Fruit fly (Drosophila melanogaster) whole organism, embryonic: ENCODE results near the gene Hem.

Source experiments
- Atf-2 ChIP-seq: fragments of 200-800 bp; sonication (Bioruptor generic); optimal IDR thresholded peaks from 2 replicates; lab custom pipeline; 2016; ENCODE audit warnings: missing biosample characterization, missing genetic modification characterization
- Bteb2 ChIP-seq: fragments of 200-800 bp; sonication (Bioruptor generic); optimal IDR thresholded peaks from 2 replicates; lab custom pipeline; 2016; ENCODE audit warnings: missing biosample characterization, missing genetic modification characterization
- C15 ChIP-seq: fragments of 200-800 bp; sonication (Bioruptor generic); IDR thresholded peaks from 3 replicates; pipeline ENCODE4 v1.3.6; 2022; ENCODE audit warnings: missing biosample characterization, missing genetic modification characterization
- CG10654 ChIP-seq: fragments of 200-800 bp; sonication (Bioruptor generic); optimal IDR thresholded peaks from 2 replicates; lab custom pipeline; 2016; ENCODE audit warnings: missing biosample characterization, missing genetic modification characterization
- CG11560 ChIP-seq: fragments of 200-800 bp; sonication (Bioruptor generic); IDR thresholded peaks from 3 replicates; pipeline ENCODE4 v1.3.6; 2022; ENCODE audit warnings: missing biosample characterization, missing genetic modification characterization
- CG1647 ChIP-seq: fragments of 200-800 bp; sonication (Bioruptor generic); optimal IDR thresholded peaks from 3 replicates; lab custom pipeline; 2016; ENCODE audit warnings: missing biosample characterization, missing genetic modification characterization
- CG17612 ChIP-seq: fragments of 200-800 bp; sonication (Bioruptor generic); IDR thresholded peaks from 2 replicates; pipeline ENCODE4 v1.3.6; 2022; ENCODE audit warnings: missing biosample characterization, missing genetic modification characterization
- CG1792 ChIP-seq: fragments of 200-800 bp; sonication (Bioruptor generic); optimal IDR thresholded peaks from 2 replicates; lab custom pipeline; 2016; ENCODE audit warnings: missing biosample characterization, missing genetic modification characterization
- CG2199 ChIP-seq: fragments of 200-800 bp; sonication (Bioruptor generic); IDR thresholded peaks from 3 replicates; pipeline ENCODE4 v1.3.6; 2022; ENCODE audit warnings: missing biosample characterization, missing genetic modification characterization
- CG32767 ChIP-seq: fragments of 200-800 bp; sonication (Bioruptor generic); IDR thresholded peaks from 2 replicates; pipeline ENCODE4 v1.3.6; 2022; ENCODE audit warnings: missing biosample characterization, missing genetic modification characterization
- CG4730 ChIP-seq: fragments of 200-800 bp; sonication (Bioruptor generic); IDR thresholded peaks from 2 replicates; pipeline ENCODE4 v1.3.6; 2022; ENCODE audit warnings: missing biosample characterization, missing genetic modification characterization
- CG4854 ChIP-seq: fragments of 200-800 bp; sonication (Bioruptor generic); optimal IDR thresholded peaks from 2 replicates; lab custom pipeline; 2016; ENCODE audit warnings: missing biosample characterization, missing genetic modification characterization, inconsistent platforms
- CG9437 ChIP-seq: fragments of 200-800 bp; sonication (Bioruptor generic); optimal IDR thresholded peaks from 2 replicates; lab custom pipeline; 2018; ENCODE audit warnings: missing biosample characterization, mild to moderate bottlenecking, missing genetic modification characterization
- Camta ChIP-seq: fragments of 200-800 bp; sonication (Bioruptor generic); optimal IDR thresholded peaks from 2 replicates; lab custom pipeline; 2016; ENCODE audit warnings: missing biosample characterization, missing genetic modification characterization
- Dbx ChIP-seq: fragments of 200-800 bp; sonication (Bioruptor generic); IDR thresholded peaks from 3 replicates; pipeline ENCODE4 v1.3.6; 2022; ENCODE audit warnings: missing biosample characterization, missing genetic modification characterization
- Dek ChIP-seq: fragments of 200-800 bp; sonication (Bioruptor generic); optimal IDR thresholded peaks from 3 replicates; lab custom pipeline; 2019; ENCODE audit warnings: missing biosample characterization, mild to moderate bottlenecking, missing genetic modification characterization, moderate library complexity
- Drgx ChIP-seq: fragments of 200-800 bp; sonication (Bioruptor generic); IDR thresholded peaks from 2 replicates; pipeline ENCODE4 v1.3.6; 2022; ENCODE audit warnings: missing biosample characterization, missing genetic modification characterization
- E2f2 ChIP-seq: fragments of 200-800 bp; sonication (Bioruptor generic); IDR thresholded peaks from 2 replicates; pipeline ENCODE4 v1.3.6; 2022; ENCODE audit warnings: missing biosample characterization, missing genetic modification characterization
- ERR ChIP-seq: fragments of 200-800 bp; sonication (Bioruptor generic); optimal IDR thresholded peaks from 2 replicates; lab custom pipeline; 2016; ENCODE audit warnings: missing biosample characterization, missing genetic modification characterization
- Ets65A ChIP-seq: fragments of 200-800 bp; sonication (Bioruptor generic); peaks from one replicate; lab custom pipeline; 2016; ENCODE audit warnings: missing biosample characterization, missing genetic modification characterization
- Gsc ChIP-seq: fragments of 200-800 bp; sonication (Bioruptor generic); IDR thresholded peaks from 2 replicates; pipeline ENCODE4 v1.3.6; 2022; ENCODE audit warnings: missing biosample characterization, missing genetic modification characterization
- Hand ChIP-seq: fragments of 200-800 bp; sonication (Bioruptor generic); optimal IDR thresholded peaks from 2 replicates; lab custom pipeline; 2017; ENCODE audit warnings: mild to moderate bottlenecking, missing biosample characterization, missing genetic modification reagents, missing genetic modification characterization
- Lhr ChIP-seq: fragments of 200-800 bp; sonication (Bioruptor generic); optimal IDR thresholded peaks from 3 replicates; lab custom pipeline; 2017; ENCODE audit warnings: mild to moderate bottlenecking, missing biosample characterization, missing genetic modification reagents, missing genetic modification characterization
- Lpt ChIP-seq: fragments of >200 bp; optimal IDR thresholded peaks from 2 replicates; lab custom pipeline; 2018; ENCODE audit warnings: missing biosample characterization, missing genetic modification characterization
- Mad ChIP-seq: fragments of 200-800 bp; sonication (Bioruptor generic); optimal IDR thresholded peaks from 2 replicates; lab custom pipeline; 2016; ENCODE audit warnings: missing biosample characterization, missing genetic modification characterization
- Myb ChIP-seq: fragments of 200-800 bp; sonication (Bioruptor generic); optimal IDR thresholded peaks from 2 replicates; lab custom pipeline; 2016; ENCODE audit warnings: missing biosample characterization, missing genetic modification characterization
- Pdp1 ChIP-seq, 2 experiments: fragments of 200-800 bp; sonication (Bioruptor generic); optimal IDR thresholded peaks; 3 replicates each; lab custom pipeline; 2016; ENCODE audit warnings: missing biosample characterization in 2 of 2, missing genetic modification characterization in 2 of 2, mild to moderate bottlenecking in 1 of 2, moderate library complexity in 1 of 2
- Ptx1 ChIP-seq: fragments of 200-800 bp; sonication (Bioruptor generic); IDR thresholded peaks from 2 replicates; pipeline ENCODE4 v1.3.6; 2022; ENCODE audit warnings: missing biosample characterization, missing genetic modification characterization
- Vsx1 ChIP-seq: fragments of 200-800 bp; sonication (Bioruptor generic); optimal IDR thresholded peaks from 2 replicates; lab custom pipeline; 2017; ENCODE audit warnings: missing biosample characterization, mild to moderate bottlenecking, missing genetic modification characterization, missing genetic modification reagents
- Xbp1 ChIP-seq: fragments of 200-800 bp; sonication (Bioruptor generic); optimal IDR thresholded peaks from 3 replicates; lab custom pipeline; 2016; ENCODE audit warnings: missing biosample characterization, mild to moderate bottlenecking, missing genetic modification characterization
- ab ChIP-seq: fragments of 200-800 bp; sonication (Bioruptor generic); optimal IDR thresholded peaks from 2 replicates; lab custom pipeline; 2016; ENCODE audit warnings: missing biosample characterization, missing genetic modification characterization
- br ChIP-seq: fragments of >200 bp; optimal IDR thresholded peaks from 2 replicates; lab custom pipeline; 2017
- croc ChIP-seq: fragments of 200-800 bp; sonication (Bioruptor generic); conservative IDR thresholded peaks from 3 replicates; pipeline ENCODE4 v1.3.6; 2022; ENCODE audit warnings: missing biosample characterization, missing genetic modification characterization
- dmrt11E ChIP-seq: fragments of 200-800 bp; sonication (Bioruptor generic); optimal IDR thresholded peaks from 3 replicates; lab custom pipeline; 2018; ENCODE audit warnings: missing biosample characterization, mild to moderate bottlenecking, missing genetic modification characterization, moderate library complexity
- dmrt99B ChIP-seq: fragments of 200-800 bp; sonication (Bioruptor generic); optimal IDR thresholded peaks from 2 replicates; lab custom pipeline; 2018; ENCODE audit warnings: missing biosample characterization, mild to moderate bottlenecking, missing genetic modification characterization, moderate library complexity
- ken ChIP-seq: fragments of 200-800 bp; sonication (Bioruptor generic); IDR thresholded peaks from 3 replicates; pipeline ENCODE4 v1.3.6; 2022; ENCODE audit warnings: missing biosample characterization, missing genetic modification characterization
- maf-S ChIP-seq: fragments of 200-800 bp; sonication (Bioruptor generic); optimal IDR thresholded peaks from 2 replicates; lab custom pipeline; 2016; ENCODE audit warnings: missing biosample characterization, missing genetic modification characterization
- pan ChIP-seq, 4 experiments: fragments of >200 bp in 3 of 4; fragments of 200-800 bp in 1 of 4; sonication (Bioruptor generic) in 1 of 4; optimal IDR thresholded peaks in 3 of 4; IDR thresholded peaks in 1 of 4; 2 replicates each; pipeline versions ENCODE4 v1.3.6 to Lab custom; 2017 to 2022; ENCODE audit warnings: missing biosample characterization in 2 of 4, missing genetic modification characterization in 2 of 4, mixed read lengths in 1 of 4
- repo ChIP-seq: fragments of 200-800 bp; sonication (Bioruptor generic); optimal IDR thresholded peaks from 2 replicates; lab custom pipeline; 2016; ENCODE audit warnings: missing biosample characterization, missing genetic modification characterization
- sr ChIP-seq: fragments of 200-800 bp; sonication (Bioruptor generic); IDR thresholded peaks from 3 replicates; pipeline ENCODE4 v1.3.6; 2022; ENCODE audit warnings: missing biosample characterization, missing genetic modification characterization
- tll ChIP-seq, 2 experiments: fragments of 200-800 bp in 1 of 2; fragments of >200 bp in 1 of 2; sonication (Bioruptor generic) in 1 of 2; optimal IDR thresholded peaks; 2 replicates each; lab custom pipeline; 2017 to 2019; ENCODE audit warnings: missing biosample characterization in 2 of 2, missing genetic modification characterization in 2 of 2, mild to moderate bottlenecking in 1 of 2, moderate library complexity in 1 of 2
- trem ChIP-seq: fragments of 200-800 bp; optimal IDR thresholded peaks from 3 replicates; lab custom pipeline; 2019; ENCODE audit warnings: missing biosample characterization, mild to moderate bottlenecking, missing genetic modification characterization, moderate library complexity
- zfh1 ChIP-seq: fragments of 200-800 bp; sonication (Bioruptor generic); IDR thresholded peaks from 3 replicates; pipeline ENCODE4 v1.3.6; 2022; ENCODE audit warnings: missing biosample characterization, missing genetic modification characterization

Hem gene

DNA sequence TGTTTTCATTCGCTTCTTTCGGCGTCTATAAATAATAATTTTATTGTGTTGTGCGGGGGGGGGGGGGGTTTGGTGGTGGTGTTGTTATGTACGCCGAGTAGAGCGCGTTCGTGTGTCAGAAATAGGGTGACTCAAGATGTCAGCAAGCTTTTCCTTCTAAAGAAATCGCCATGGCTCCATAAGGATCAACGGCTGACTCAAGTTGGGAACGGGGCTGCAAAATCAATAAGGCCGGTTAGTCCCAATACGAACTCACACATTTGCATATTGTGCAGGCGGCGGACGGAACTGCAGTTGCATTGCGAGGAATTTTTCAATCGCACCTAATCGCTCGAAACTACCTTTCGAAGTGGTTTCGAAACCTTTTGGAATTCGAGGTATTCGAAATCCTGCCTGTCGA lies 11.4 kb downstream of the Hem start (continued):
- TF ChIP-seq zfh1 = no peak
- TF ChIP-seq Vsx1 (GFP tag; lab: Kevin White, UChicago) = no peak
- TF ChIP-seq dmrt99B (tag; lab: Kevin White, UChicago) = peak; percentile 39
- no peak for TF ChIP-seq Lpt (GFP tag; lab: Kevin White, UChicago)
- TF ChIP-seq pan (optimal IDR thresholded peaks at IDR 0.05; lab: Kevin White, UChicago) = no peak
- peak in 1 of 2 experiments; percentile 38 for TF ChIP-seq pan (GFP tag; optimal IDR thresholded peaks at IDR 0.05 in 1 of 2, IDR thresholded peaks at IDR 0.05 in 1 of 2)
- TF ChIP-seq maf-S (GFP tag; lab: Kevin White, UChicago) = no peak
- TF ChIP-seq Gsc (GFP tag; lab: Robert Waterston, UW) = 0 out of 2 replicates have a peak, but pooled peaks have one; percentile 11
- no peak for TF ChIP-seq Hand (GFP tag; lab: Kevin White, UChicago)
- TF ChIP-seq sr (GFP tag; lab: Robert Waterston, UW) = no peak
- TF ChIP-seq CG11560 (tag; lab: Robert Waterston, UW) = no peak
- no peak for TF ChIP-seq ERR (GFP tag; lab: Kevin White, UChicago)
- TF ChIP-seq Drgx (GFP tag; lab: Robert Waterston, UW) = peak; percentile 72
- TF ChIP-seq CG1647 = no peak
- peak; percentile 11 for TF ChIP-seq Dek
- no peak for TF ChIP-seq CG1792 (GFP tag; lab: Kevin White, UChicago)
- no peak for TF ChIP-seq repo
- TF ChIP-seq C15 (GFP tag; lab: Robert Waterston, UW) = no peak
- no peak for TF ChIP-seq Atf-2
- no peak for TF ChIP-seq E2f2 (GFP tag; lab: Robert Waterston, UW)
- peak; percentile 39; the same call in 1 of the 2 replicates for TF ChIP-seq CG17612 (GFP tag; lab: Robert Waterston, UW)
- no peak for TF ChIP-seq CG4730 (GFP tag; lab: Robert Waterston, UW)
- TF ChIP-seq ab (GFP tag; lab: Kevin White, UChicago) = no peak
- TF ChIP-seq CG2199 (GFP tag; lab: Robert Waterston, UW) = no peak
- no peak for TF ChIP-seq Pdp1 (GFP tag; optimal IDR thresholded peaks at IDR 0.05; lab: Kevin White, UChicago)
- TF ChIP-seq CG10654 = no peak
- no peak for TF ChIP-seq Bteb2 (GFP tag; lab: Kevin White, UChicago)
- TF ChIP-seq CG4854 (GFP tag; lab: Kevin White, UChicago) = no peak
- peak; percentile 59; the same call in 1 of the 2 replicates for TF ChIP-seq Ptx1 (GFP tag; lab: Robert Waterston, UW)
- TF ChIP-seq Dbx = peak; percentile 50; the same call in 2 of the 3 replicates
- no peak for TF ChIP-seq CG32767 (GFP tag; lab: Robert Waterston, UW)
- TF ChIP-seq ken (GFP tag; lab: Robert Waterston, UW) = 0 out of 3 replicates have a peak, but pooled peaks have one; percentile 43
- TF ChIP-seq br (lab: Kevin White, UChicago) = no peak
- no peak for TF ChIP-seq dmrt11E (tag; lab: Kevin White, UChicago)
- no peak for TF ChIP-seq Ets65A (GFP tag; lab: Kevin White, UChicago)
- no peak for TF ChIP-seq tll (GFP tag; optimal IDR thresholded peaks at IDR 0.05; lab: Kevin White, UChicago)
- TF ChIP-seq Camta = no peak
- TF ChIP-seq Xbp1 (GFP tag; lab: Kevin White, UChicago) = peak; percentile 13
- TF ChIP-seq Lhr (GFP tag; lab: Kevin White, UChicago) = no peak
- no peak for TF ChIP-seq Myb
- TF ChIP-seq croc (GFP tag; lab: Robert Waterston, UW) = no peak
- TF ChIP-seq Mad (GFP tag; lab: Kevin White, UChicago) = no peak
- TF ChIP-seq trem (tag; lab: Kevin White, UChicago) = no peak
- no peak for TF ChIP-seq CG9437 (GFP tag; lab: Kevin White, UChicago)
- TF ChIP-seq, all 482 proteins: peak for 117
